Worm (Caenorhabditis elegans): ENCODE results near the gene F56D2.8.

Gene F56D2.8

DNA sequence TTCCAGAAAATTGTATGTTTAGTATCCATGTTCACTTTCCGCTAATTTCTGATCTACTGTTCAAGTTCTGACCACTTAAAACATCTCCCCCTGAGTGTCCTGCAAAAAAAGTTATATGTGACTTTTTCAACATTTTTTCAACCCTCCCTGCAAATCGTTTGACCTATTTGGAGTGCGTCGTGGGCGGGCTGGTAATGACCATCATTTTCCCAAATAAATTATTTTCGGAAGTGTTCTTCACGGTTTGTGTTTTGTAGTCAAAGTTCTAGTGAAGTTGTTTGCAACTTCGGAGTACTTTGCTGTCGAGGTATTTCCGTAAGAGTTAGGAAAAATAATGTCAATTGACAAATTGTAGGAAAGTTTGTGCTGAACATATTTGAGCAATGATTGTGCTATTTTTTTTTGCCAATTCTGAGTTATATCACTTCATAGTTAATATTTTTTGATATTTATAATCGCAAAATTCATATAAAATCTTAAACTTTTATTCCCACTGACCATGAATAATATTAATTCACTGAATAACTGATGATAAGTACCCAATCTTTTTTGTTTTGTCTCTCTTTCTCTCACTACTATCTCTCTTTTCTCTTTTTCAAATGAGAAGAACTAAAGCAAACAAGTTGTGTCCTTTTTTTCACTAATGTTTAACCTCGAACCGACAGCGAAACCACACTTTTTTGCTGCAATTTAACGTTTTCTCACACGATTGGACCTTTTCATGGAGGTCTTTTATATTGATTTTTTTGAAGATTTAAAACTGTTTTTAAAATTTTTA lies 39.8 kb upstream of the F56D2.8 start:
- TF ChIP-seq fos-1 (tag; optimal IDR thresholded peaks at IDR 0.05) (no peak), nhr-6 (tag; optimal IDR thresholded peaks at IDR 0.05) (no peak), ztf-4 (tag; optimal IDR thresholded peaks at IDR 0.05) (peak; percentile 8), unc-55 (GFP tag; optimal IDR thresholded peaks at IDR 0.05) (peak; percentile 10), R02D3.7 (tag; optimal IDR thresholded peaks at IDR 0.05) (no peak)

DNA sequence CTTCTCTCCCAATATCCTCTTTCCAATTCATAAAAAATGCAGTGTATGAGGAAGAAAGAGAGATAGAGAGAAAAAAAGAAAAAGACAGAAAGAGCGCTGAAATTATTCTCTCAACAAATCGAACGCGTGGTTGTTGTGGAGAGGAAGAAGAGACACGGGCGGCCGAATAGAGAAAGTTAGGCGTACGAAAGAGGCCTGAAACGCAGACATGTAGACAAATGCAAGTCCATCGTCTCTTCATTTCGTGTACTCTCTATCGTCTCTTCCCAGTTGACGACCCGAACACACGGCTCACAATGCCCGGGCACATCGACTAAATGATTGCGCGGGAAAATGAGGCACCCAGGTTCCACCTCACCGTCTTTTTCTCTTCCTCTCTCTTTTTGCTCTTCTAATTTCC lies 38.6 kb upstream of the F56D2.8 start:
- TF ChIP-seq unc-62 (GFP tag; optimal IDR thresholded peaks at IDR 0.05), result no peak
- peak; percentile 44 for TF ChIP-seq nhr-25 (tag; optimal IDR thresholded peaks at IDR 0.05)
- peak; percentile 21 for TF ChIP-seq zag-1 (tag; optimal IDR thresholded peaks at IDR 0.05)
- TF ChIP-seq sem-4 (tag; optimal IDR thresholded peaks at IDR 0.05), result peak; percentile 59
- TF ChIP-seq blmp-1 (tag; optimal IDR thresholded peaks at IDR 0.05; ENCODE audit: insufficient read depth), result peak; percentile 78
- TF ChIP-seq snpc-4 (tag; optimal IDR thresholded peaks at IDR 0.05), result peak; percentile 39
- peak; percentile 66 for TF ChIP-seq ztf-4 (tag; optimal IDR thresholded peaks at IDR 0.05)
- peak; percentile 73 for TF ChIP-seq lin-11 (tag; optimal IDR thresholded peaks at IDR 0.05)
- peak; percentile 85 for TF ChIP-seq F13H6.1 (tag; optimal IDR thresholded peaks at IDR 0.05)
- peak; percentile 58 for TF ChIP-seq lin-13 (GFP tag; optimal IDR thresholded peaks at IDR 0.05)
- no peak for TF ChIP-seq ceh-82 (tag; optimal IDR thresholded peaks at IDR 0.05)
- TF ChIP-seq sma-3 (GFP tag; optimal IDR thresholded peaks at IDR 0.05), result peak; percentile 41
- TF ChIP-seq dmd-4 (tag; optimal IDR thresholded peaks at IDR 0.05), result no peak
- TF ChIP-seq nhr-12 (tag; optimal IDR thresholded peaks at IDR 0.05), result no peak
- TF ChIP-seq crh-2 (tag; optimal IDR thresholded peaks at IDR 0.05), result peak; percentile 85
- TF ChIP-seq lsy-2 (tag; optimal IDR thresholded peaks at IDR 0.05), result peak; percentile 18 to 75
- TF ChIP-seq mdl-1 (tag; optimal IDR thresholded peaks at IDR 0.05), result peak; percentile 29 to 75
- TF ChIP-seq aly-2 (tag; optimal IDR thresholded peaks at IDR 0.05), result no peak
- TF ChIP-seq fos-1 (tag; optimal IDR thresholded peaks at IDR 0.05), result peak; percentile 80
- TF ChIP-seq egl-27 (tag; optimal IDR thresholded peaks at IDR 0.05), result peak; percentile 74
- TF ChIP-seq sma-9 (GFP tag; optimal IDR thresholded peaks at IDR 0.05), result peak; percentile 82
- no peak for TF ChIP-seq sma-9 (tag; optimal IDR thresholded peaks at IDR 0.05)
- no peak for TF ChIP-seq unc-39 (tag; optimal IDR thresholded peaks at IDR 0.05)
- TF ChIP-seq nhr-6 (tag; optimal IDR thresholded peaks at IDR 0.05), result peak; percentile 56
- peak; percentile 84 for TF ChIP-seq nhr-129 (tag; optimal IDR thresholded peaks at IDR 0.05)
- peak; percentile 58 for TF ChIP-seq nhr-21 (tag; optimal IDR thresholded peaks at IDR 0.05)
- TF ChIP-seq C34F6.9 (tag; optimal IDR thresholded peaks at IDR 0.05), result peak; percentile 93
- TF ChIP-seq R02D3.7 (tag; optimal IDR thresholded peaks at IDR 0.05), result no peak
- TF ChIP-seq Y55F3AM.14 (GFP tag; optimal IDR thresholded peaks at IDR 0.05), result peak; percentile 7
- TF ChIP-seq unc-55 (GFP tag; optimal IDR thresholded peaks at IDR 0.05), result peak; percentile 88

DNA sequence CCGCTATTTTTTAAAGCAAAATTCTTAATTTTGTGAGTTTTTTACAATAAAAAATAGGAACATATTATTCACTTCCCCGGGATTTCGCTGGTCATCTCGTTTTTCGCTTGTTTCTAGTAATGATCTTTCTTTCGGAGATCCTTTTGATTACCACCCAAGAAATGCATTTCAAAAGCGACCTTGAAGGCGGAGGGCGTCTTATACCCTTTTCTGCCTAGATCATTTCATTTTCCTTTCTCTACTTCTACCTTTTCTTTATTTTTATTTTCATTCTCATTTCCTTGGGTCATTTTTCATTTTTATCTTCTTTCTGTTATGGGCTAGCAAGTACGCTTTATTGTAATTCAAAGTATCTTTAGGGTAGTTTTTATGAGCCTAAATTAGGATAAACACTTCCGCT lies 37.5 kb upstream of the F56D2.8 start:
- no peak for TF ChIP-seq R02D3.7 (tag; optimal IDR thresholded peaks at IDR 0.05)
- no peak for TF ChIP-seq peb-1 (tag; optimal IDR thresholded peaks at IDR 0.05)
- TF ChIP-seq ztf-4 (tag; optimal IDR thresholded peaks at IDR 0.05), result peak; percentile 4

DNA sequence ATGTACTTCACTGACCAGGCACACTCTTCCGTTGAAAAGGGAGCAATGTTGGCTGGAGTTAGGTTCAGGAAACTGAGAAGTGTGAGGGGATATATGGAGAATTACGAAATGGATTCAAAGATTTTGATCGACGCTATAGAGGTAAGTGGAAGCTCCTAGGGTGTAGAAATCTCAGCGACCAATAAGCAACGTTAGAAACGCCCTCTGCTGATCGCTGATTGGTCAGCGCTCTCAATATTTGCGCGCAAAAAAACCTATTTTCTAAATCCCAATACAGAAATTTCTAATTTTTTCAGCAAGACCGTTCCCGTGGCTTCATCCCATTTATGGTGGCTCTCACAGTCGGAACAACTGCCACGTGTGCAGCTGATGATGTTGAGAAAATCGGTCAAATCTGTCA lies 33.0 kb upstream of the F56D2.8 start:
- TF ChIP-seq R02D3.7 (tag; optimal IDR thresholded peaks at IDR 0.05) (no peak), Y55F3AM.14 (GFP tag; optimal IDR thresholded peaks at IDR 0.05) (no peak), crh-2 (tag; optimal IDR thresholded peaks at IDR 0.05) (no peak), F13H6.1 (tag; optimal IDR thresholded peaks at IDR 0.05) (no peak), ztf-11 (tag; optimal IDR thresholded peaks at IDR 0.05) (no peak), zag-1 (tag; optimal IDR thresholded peaks at IDR 0.05) (no peak), nhr-6 (tag; optimal IDR thresholded peaks at IDR 0.05) (no peak), ama-1 (optimal IDR thresholded peaks at IDR 0.05) (no peak), nhr-237 (tag; optimal IDR thresholded peaks at IDR 0.05) (no peak)

DNA sequence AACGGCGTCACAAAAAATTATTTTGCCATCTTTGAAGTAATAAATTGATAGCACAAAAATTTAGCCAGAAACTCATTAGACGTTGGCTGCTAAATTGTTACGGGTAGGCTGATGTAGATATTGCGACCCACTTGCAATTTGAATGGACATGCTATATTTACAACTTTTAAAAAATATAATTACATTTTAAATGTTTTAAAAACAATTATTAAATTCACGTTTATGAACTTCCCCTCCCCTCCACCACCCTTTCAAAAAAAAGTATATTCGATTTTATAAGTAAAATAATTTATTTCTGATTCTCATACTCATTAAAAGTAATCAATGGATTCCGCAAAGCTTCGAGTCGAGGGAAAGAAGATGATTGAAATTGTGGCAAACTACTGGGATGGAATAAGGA lies 32.0 kb upstream of the F56D2.8 start, which contains the start of gene basl-1:
Gene basl-1, plus strand, starts transcription at position 301 of the 400 bp plus-strand sequence.
- TF ChIP-seq lsy-2 (tag; optimal IDR thresholded peaks at IDR 0.05), result no peak
- no peak for TF ChIP-seq sem-4 (tag; optimal IDR thresholded peaks at IDR 0.05)
- TF ChIP-seq nhr-21 (tag; optimal IDR thresholded peaks at IDR 0.05), result no peak
